Fruit fly (Drosophila melanogaster): Measurements from ENCODE around the gene CG44227.

CG44227 gene

DNA sequence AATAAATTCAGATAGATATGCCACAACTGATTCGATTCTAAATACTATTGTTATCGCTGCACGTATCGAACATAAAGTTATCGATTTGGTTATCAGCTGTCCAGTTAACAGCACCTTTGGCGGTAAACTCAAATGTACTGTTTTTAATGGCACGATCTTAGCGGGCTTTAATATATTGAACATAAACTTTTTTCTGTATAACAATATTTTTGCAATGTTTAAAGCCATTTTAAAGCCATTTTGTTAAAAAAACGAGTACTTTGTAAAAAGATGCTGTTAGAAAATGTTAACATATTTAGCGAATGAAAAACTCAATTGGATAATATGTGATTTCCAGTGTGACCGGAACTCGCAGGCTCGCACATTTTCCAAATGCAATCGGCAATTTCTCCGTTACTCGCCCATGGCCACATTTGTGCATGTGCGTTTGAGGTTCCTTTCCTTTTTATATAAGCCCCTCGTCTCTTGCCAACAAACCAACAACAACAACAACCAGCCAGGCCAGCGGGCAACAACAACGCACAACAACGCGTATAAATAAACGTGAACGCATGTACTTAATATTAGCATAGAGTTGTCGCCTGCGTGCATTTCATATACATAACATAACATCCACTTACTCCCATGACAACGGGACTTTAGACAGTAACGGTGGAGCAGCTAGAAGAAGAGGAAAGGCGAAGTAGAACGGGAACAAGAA is 31.0 kb upstream of the CG44227 start, which contains the start of gene TMEM216 (continued):
- peak; percentile 10 for TF ChIP-seq CG7271 (tag; optimal IDR thresholded peaks at IDR 0.05)
- TF ChIP-seq CG6654 (GFP tag; optimal IDR thresholded peaks at IDR 0.05): no peak
- TF ChIP-seq CG34224 (GFP tag; IDR thresholded peaks at IDR 0.05; ENCODE audit: partially characterized antibody): peak; percentile 60; the same call in 1 of the 3 replicates
- peak; percentile 36; the same call in 1 of the 2 replicates for TF ChIP-seq MBD-R2 (GFP tag; IDR thresholded peaks at IDR 0.05)
- no peak for TF ChIP-seq CG3065 (GFP tag; optimal IDR thresholded peaks at IDR 0.05)
- no peak for TF ChIP-seq twi (tag; optimal IDR thresholded peaks at IDR 0.05)
- TF ChIP-seq CG1603 (tag; optimal IDR thresholded peaks at IDR 0.05): peak; percentile 51
- no peak for TF ChIP-seq her (GFP tag; optimal IDR thresholded peaks at IDR 0.05)
- TF ChIP-seq CG4360 (GFP tag; IDR thresholded peaks at IDR 0.05): peak; percentile 97
- TF ChIP-seq CG4404 (GFP tag; IDR thresholded peaks at IDR 0.05): no peak
- no peak for TF ChIP-seq CG14965 (GFP tag; optimal IDR thresholded peaks at IDR 0.05; ENCODE audit: borderline replicate concordance)
- peak; percentile 8; the same call in 1 of the 2 replicates for TF ChIP-seq CG42726 (GFP tag; IDR thresholded peaks at IDR 0.05; ENCODE audit: partially characterized antibody)
- TF ChIP-seq ssp (GFP tag; IDR thresholded peaks at IDR 0.05): no peak
- no peak for TF ChIP-seq CG10959 (GFP tag; IDR thresholded peaks at IDR 0.05)
- TF ChIP-seq ERR (GFP tag; optimal IDR thresholded peaks at IDR 0.05): no peak
- TF ChIP-seq Ssrp (tag; optimal IDR thresholded peaks at IDR 0.05): no peak
- no peak for TF ChIP-seq CG9727 (GFP tag; optimal IDR thresholded peaks at IDR 0.05)
- peak; percentile 82 for TF ChIP-seq CG3995 (GFP tag; optimal IDR thresholded peaks at IDR 0.05)
- TF ChIP-seq pros (GFP tag; optimal IDR thresholded peaks at IDR 0.05): no peak
- TF ChIP-seq vnd (GFP tag; IDR thresholded peaks at IDR 0.05; ENCODE audit: partially characterized antibody): 0 out of 3 replicates have a peak, but pooled peaks have one; percentile 34
- TF ChIP-seq CrebB (tag; optimal IDR thresholded peaks at IDR 0.05): no peak
- no peak for TF ChIP-seq Spps (tag; optimal IDR thresholded peaks at IDR 0.05)
- peak; percentile 43; the same call in 1 of the 3 replicates for TF ChIP-seq CG34422 (GFP tag; IDR thresholded peaks at IDR 0.05)

DNA sequence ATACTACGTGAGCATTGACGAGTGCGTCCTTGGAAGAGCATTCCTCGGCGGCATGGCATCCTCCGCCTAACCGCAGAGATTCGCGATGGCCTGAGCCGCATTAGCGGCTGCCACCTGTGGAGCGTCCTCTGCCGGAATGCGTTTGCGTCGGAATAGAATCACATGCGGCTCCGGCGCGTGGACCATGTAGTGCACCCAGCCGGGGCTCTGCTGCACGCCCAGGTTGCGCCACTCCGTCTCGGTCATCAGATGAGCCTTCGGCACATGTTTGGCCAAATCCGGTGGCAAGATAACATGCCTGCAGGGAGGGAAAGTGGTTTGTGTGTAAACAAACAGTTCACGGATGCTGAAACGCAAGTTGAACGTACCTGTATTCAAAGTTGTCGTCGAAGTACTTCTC is 30.4 kb upstream of the CG44227 start:
- no peak for TF ChIP-seq hbn (GFP tag; IDR thresholded peaks at IDR 0.05; ENCODE audit: partially characterized antibody)
- 0 out of 2 replicates have a peak, but pooled peaks have one; percentile 9 for TF ChIP-seq CG32532 (GFP tag; IDR thresholded peaks at IDR 0.05)
- TF ChIP-seq CHES-1-like (GFP tag; optimal IDR thresholded peaks at IDR 0.05): no peak
- TF ChIP-seq CG1529 (GFP tag; optimal IDR thresholded peaks at IDR 0.05): no peak
- peak; percentile 16; the same call in 1 of the 3 replicates for TF ChIP-seq CG34422 (GFP tag; IDR thresholded peaks at IDR 0.05)
- TF ChIP-seq dmrt11E (tag; optimal IDR thresholded peaks at IDR 0.05): no peak
- no peak for TF ChIP-seq CG1792 (GFP tag; optimal IDR thresholded peaks at IDR 0.05)
- TF ChIP-seq CG7745 (tag; optimal IDR thresholded peaks at IDR 0.05): no peak
- no peak for TF ChIP-seq peb (GFP tag; IDR thresholded peaks at IDR 0.05)
- TF ChIP-seq gro (GFP tag; optimal IDR thresholded peaks at IDR 0.05): no peak
- TF ChIP-seq kni (GFP tag; optimal IDR thresholded peaks at IDR 0.05): no peak
- 0 out of 3 replicates have a peak, but pooled peaks have one; percentile 17 for TF ChIP-seq hb (GFP tag; IDR thresholded peaks at IDR 0.05; ENCODE audit: partially characterized antibody)
- no peak for TF ChIP-seq otp (GFP tag; IDR thresholded peaks at IDR 0.05)
- no peak for TF ChIP-seq luna (GFP tag; optimal IDR thresholded peaks at IDR 0.05)
- no peak for TF ChIP-seq NK7.1 (GFP tag; optimal IDR thresholded peaks at IDR 0.05)
- no peak for TF ChIP-seq HLHmδ (GFP tag; optimal IDR thresholded peaks at IDR 0.05)
- no peak for TF ChIP-seq HLH4C (GFP tag; IDR thresholded peaks at IDR 0.05; ENCODE audit: partially characterized antibody)
- TF ChIP-seq stwl (tag; optimal IDR thresholded peaks at IDR 0.05): no peak
- TF ChIP-seq CG12071 (GFP tag; optimal IDR thresholded peaks at IDR 0.05): no peak
- TF ChIP-seq eve (GFP tag; optimal IDR thresholded peaks at IDR 0.05): no peak
- TF ChIP-seq Hsf (GFP tag; optimal IDR thresholded peaks at IDR 0.05): no peak
- TF ChIP-seq CG8359 (GFP tag; optimal IDR thresholded peaks at IDR 0.05; ENCODE audit: borderline replicate concordance): no peak
- no peak for TF ChIP-seq ssp (GFP tag; IDR thresholded peaks at IDR 0.05)
- no peak for TF ChIP-seq jumu (GFP tag; optimal IDR thresholded peaks at IDR 0.05)
- TF ChIP-seq Aef1 (GFP tag; IDR thresholded peaks at IDR 0.05): no peak
- no peak for TF ChIP-seq CG12299 (tag; optimal IDR thresholded peaks at IDR 0.05)
- TF ChIP-seq ken (GFP tag; IDR thresholded peaks at IDR 0.05): 0 out of 3 replicates have a peak, but pooled peaks have one; percentile 32
- TF ChIP-seq inv (GFP tag; IDR thresholded peaks at IDR 0.05; ENCODE audit: partially characterized antibody): 0 out of 2 replicates have a peak, but pooled peaks have one; percentile 8
